Worm (Caenorhabditis elegans) whole organism, early embryonic: ENCODE measurements around the gene snrp-200.

ENCODE experiments used
- B0310.2 ChIP-seq: sonication (generic microtip); optimal IDR thresholded peaks from 2 replicates; lab custom pipeline; 2016; ENCODE audit warnings: mild to moderate bottlenecking, missing genetic modification characterization, missing compliant biosample characterization
- F13C5.2 ChIP-seq: sonication (generic microtip); optimal IDR thresholded peaks from 2 replicates; lab custom pipeline; 2017; ENCODE audit warnings: mild to moderate bottlenecking, missing genetic modification characterization, inconsistent platforms, missing compliant biosample characterization
- aly-1 ChIP-seq: sonication (generic microtip); optimal IDR thresholded peaks from 2 replicates; lab custom pipeline; 2016; ENCODE audit warnings: missing genetic modification characterization, missing compliant biosample characterization
- ama-1 ChIP-seq: fragments of 150-350 bp; optimal IDR thresholded peaks from 2 replicates; lab custom pipeline; 2014
- ceh-13 ChIP-seq: fragments of 200-800 bp; sonication (Bioruptor generic); optimal IDR thresholded peaks from 2 replicates; lab custom pipeline; 2018; ENCODE audit warnings: mild to moderate bottlenecking, missing genetic modification characterization, missing compliant biosample characterization
- ceh-36 ChIP-seq: sonication (generic microtip); optimal IDR thresholded peaks from 2 replicates; lab custom pipeline; 2016; ENCODE audit warnings: missing genetic modification characterization, inconsistent platforms, missing compliant biosample characterization
- ets-7 ChIP-seq: sonication (generic microtip); optimal IDR thresholded peaks from 2 replicates; lab custom pipeline; 2016; ENCODE audit warnings: missing genotype, missing genetic modification characterization, missing compliant biosample characterization
- flt-1 ChIP-seq: fragments of 200-800 bp; sonication (Bioruptor generic); IDR thresholded peaks from 2 replicates; pipeline ENCODE4 v1.3.6; 2022; ENCODE audit warnings: missing genetic modification characterization, missing compliant biosample characterization
- hmbx-1 ChIP-seq: sonication (generic microtip); optimal IDR thresholded peaks from 2 replicates; lab custom pipeline; 2016; ENCODE audit warnings: mild to moderate bottlenecking, missing genetic modification characterization, missing compliant biosample characterization
- hmg-4 ChIP-seq: fragments of 200-800 bp; sonication (Bioruptor generic); optimal IDR thresholded peaks from 2 replicates; lab custom pipeline; 2018; ENCODE audit warnings: mild to moderate bottlenecking, missing genetic modification characterization, missing compliant biosample characterization
- hnd-1 ChIP-seq: sonication (generic microtip); optimal IDR thresholded peaks from 2 replicates; lab custom pipeline; 2016; ENCODE audit warnings: missing genetic modification characterization, missing compliant biosample characterization
- pes-1 ChIP-seq: fragments of 200-800 bp; sonication (Bioruptor generic); IDR thresholded peaks from 2 replicates; pipeline ENCODE4 v1.3.6; 2022; ENCODE audit warnings: missing genetic modification reagents, missing genetic modification characterization, missing compliant biosample characterization
- scrt-1 ChIP-seq: fragments of 200-800 bp; sonication (Bioruptor generic); IDR thresholded peaks from 2 replicates; pipeline ENCODE4 v1.3.6; 2022; ENCODE audit warnings: missing genetic modification characterization, missing compliant biosample characterization
- sea-1 ChIP-seq: fragments of 200-800 bp; sonication (Bioruptor generic); conservative IDR thresholded peaks from 2 replicates; pipeline ENCODE4 v1.3.6; 2022; ENCODE audit warnings: missing genetic modification characterization, missing compliant biosample characterization
- tbx-11 ChIP-seq: fragments of 200-800 bp; sonication (Bioruptor generic); IDR thresholded peaks from 2 replicates; pipeline ENCODE4 v1.3.6; 2022; ENCODE audit warnings: missing genetic modification characterization, missing compliant biosample characterization
- tbx-37 ChIP-seq: fragments of 200-800 bp; sonication (Bioruptor generic); conservative IDR thresholded peaks from 2 replicates; pipeline ENCODE4 v1.3.6; 2022; ENCODE audit warnings: missing genetic modification reagents, missing genetic modification characterization, missing compliant biosample characterization
- tra-4 ChIP-seq: sonication (generic microtip); optimal IDR thresholded peaks from 2 replicates; lab custom pipeline; 2017; ENCODE audit warnings: missing genetic modification characterization, missing compliant biosample characterization

The snrp-200 gene

ce11 chrII:12729952-12730351 is 6.8 kb downstream of the snrp-200 start:
- TF ChIP-seq hnd-1, result no peak
- TF ChIP-seq scrt-1, result no peak
- no peak for TF ChIP-seq tbx-11 (GFP tag; lab: Robert Waterston, UW)
- TF ChIP-seq B0310.2 (tag; lab: Kevin White, UChicago), result no peak
- no peak for TF ChIP-seq ama-1 (lab: Kevin White, UChicago)
- TF ChIP-seq hmg-4 (GFP tag; lab: Kevin White, UChicago), result no peak
- no peak for TF ChIP-seq pes-1 (GFP tag; lab: Robert Waterston, UW)
- no peak for TF ChIP-seq flt-1 (GFP tag; lab: Robert Waterston, UW)
- TF ChIP-seq F13C5.2 (tag; lab: Kevin White, UChicago), result no peak

- TF ChIP-seq aly-1 (tag; lab: Kevin White, UChicago), result no peak
- TF ChIP-seq tbx-11 (GFP tag; lab: Robert Waterston, UW), result no peak
- TF ChIP-seq hnd-1, result no peak
- no peak for TF ChIP-seq B0310.2 (tag; lab: Kevin White, UChicago)
- no peak for TF ChIP-seq ceh-13
- TF ChIP-seq scrt-1, result no peak
- no peak for TF ChIP-seq flt-1 (GFP tag; lab: Robert Waterston, UW)
- TF ChIP-seq pes-1 (GFP tag; lab: Robert Waterston, UW), result no peak
- no peak for TF ChIP-seq ets-7
- TF ChIP-seq F13C5.2 (tag; lab: Kevin White, UChicago), result no peak
- no peak for TF ChIP-seq tra-4 (tag; lab: Kevin White, UChicago)
- no peak for TF ChIP-seq ceh-36 (tag; lab: Kevin White, UChicago)
These were observed 8.1 kb downstream of the snrp-200 start for ce11 chrII:12728608-12729007.

- TF ChIP-seq ceh-36 (tag; lab: Kevin White, UChicago) (no peak), aly-1 (tag; lab: Kevin White, UChicago) (peak; percentile 1)
These were observed 8.8 kb downstream of the snrp-200 start for ce11 chrII:12727871-12728270.

ce11 chrII:12726704-12727103 is 10.0 kb downstream of the snrp-200 start:
- TF ChIP-seq hnd-1 (no peak), scrt-1 (no peak), sea-1 (no peak), ets-7 (no peak), pes-1 (GFP tag; lab: Robert Waterston, UW) (no peak), tra-4 (tag; lab: Kevin White, UChicago) (no peak), aly-1 (tag; lab: Kevin White, UChicago) (no peak), ceh-13 (no peak), tbx-37 (GFP tag; lab: Robert Waterston, UW) (no peak), hmg-4 (GFP tag; lab: Kevin White, UChicago) (no peak), B0310.2 (tag; lab: Kevin White, UChicago) (no peak), tbx-11 (GFP tag; lab: Robert Waterston, UW) (no peak), ama-1 (lab: Kevin White, UChicago) (no peak)

- TF ChIP-seq tbx-37 (GFP tag; lab: Robert Waterston, UW), result no peak
- TF ChIP-seq aly-1 (tag; lab: Kevin White, UChicago), result no peak
- no peak for TF ChIP-seq scrt-1
- no peak for TF ChIP-seq B0310.2 (tag; lab: Kevin White, UChicago)
- no peak for TF ChIP-seq F13C5.2 (tag; lab: Kevin White, UChicago)
- no peak for TF ChIP-seq pes-1 (GFP tag; lab: Robert Waterston, UW)
- no peak for TF ChIP-seq ceh-36 (tag; lab: Kevin White, UChicago)
- no peak for TF ChIP-seq hnd-1
- TF ChIP-seq hmg-4 (GFP tag; lab: Kevin White, UChicago), result no peak
- no peak for TF ChIP-seq flt-1 (GFP tag; lab: Robert Waterston, UW)
- no peak for TF ChIP-seq tra-4 (tag; lab: Kevin White, UChicago)
- TF ChIP-seq ama-1 (lab: Kevin White, UChicago), result no peak
- no peak for TF ChIP-seq tbx-11 (GFP tag; lab: Robert Waterston, UW)
- TF ChIP-seq sea-1, result no peak
- no peak for TF ChIP-seq hmbx-1
- TF ChIP-seq ets-7, result no peak
- TF ChIP-seq ceh-13, result no peak
These were observed 13.9 kb downstream of the snrp-200 start for ce11 chrII:12722685-12723287.

ce11 chrII:12722049-12722448 is 14.7 kb downstream of the snrp-200 start:
- TF ChIP-seq pes-1 (GFP tag; lab: Robert Waterston, UW) (no peak), hmg-4 (GFP tag; lab: Kevin White, UChicago) (no peak), hmbx-1 (no peak), F13C5.2 (tag; lab: Kevin White, UChicago) (no peak), sea-1 (no peak), ama-1 (lab: Kevin White, UChicago) (no peak), tbx-37 (GFP tag; lab: Robert Waterston, UW) (no peak)

- no peak for TF ChIP-seq B0310.2 (tag; lab: Kevin White, UChicago)
- no peak for TF ChIP-seq ets-7
These were observed 20.9 kb downstream of the snrp-200 start for ce11 chrII:12715757-12716350.

ce11 chrII:12711490-12711889 is 25.2 kb downstream of the snrp-200 start:
- TF ChIP-seq F13C5.2 (tag; lab: Kevin White, UChicago) (no peak), hmbx-1 (no peak), flt-1 (GFP tag; lab: Robert Waterston, UW) (no peak), B0310.2 (tag; lab: Kevin White, UChicago) (no peak), tbx-11 (GFP tag; lab: Robert Waterston, UW) (no peak), scrt-1 (no peak)
